Worm (Caenorhabditis elegans) whole organism, young adult: ENCODE results near the gene W10G11.3.

Source experiments
- B0019.2 ChIP-seq: fragments of 200-800 bp; sonication (Bioruptor generic); conservative IDR thresholded peaks from 2 replicates; pipeline ENCODE4 v1.3.6; 2022; ENCODE audit warnings: missing genetic modification reagents, missing genetic modification characterization, missing compliant biosample characterization
- F10E7.11 ChIP-seq: sonication (generic microtip); optimal IDR thresholded peaks from 2 replicates; lab custom pipeline; 2017; ENCODE audit warnings: mild to moderate bottlenecking, missing genetic modification characterization, moderate library complexity, missing compliant biosample characterization
- F33H1.4 ChIP-seq: fragments of 200-800 bp; sonication (Bioruptor generic); IDR thresholded peaks from 2 replicates; pipeline ENCODE4 v1.3.6; 2022; ENCODE audit warnings: missing genetic modification reagents, missing genetic modification characterization, missing compliant biosample characterization
- F49E8.2 ChIP-seq: sonication (generic microtip); optimal IDR thresholded peaks from 3 replicates; lab custom pipeline; 2017; ENCODE audit warnings: missing genetic modification characterization, mild to moderate bottlenecking, missing compliant biosample characterization, antibody characterized with exemption, moderate library complexity; ENCODE audit not compliant: insufficient read depth
- F57A8.1 ChIP-seq: fragments of 200-800 bp; sonication (Bioruptor generic); optimal IDR thresholded peaks from 2 replicates; lab custom pipeline; 2018; ENCODE audit warnings: mild to moderate bottlenecking, missing genetic modification characterization, moderate library complexity, missing compliant biosample characterization
- F57C9.4 ChIP-seq: sonication (generic microtip); optimal IDR thresholded peaks from 2 replicates; lab custom pipeline; 2017; ENCODE audit warnings: mild to moderate bottlenecking, missing genetic modification characterization, missing compliant biosample characterization
- K11D2.4 ChIP-seq: fragments of 200-800 bp; sonication (Bioruptor generic); IDR thresholded peaks from 2 replicates; pipeline ENCODE4 v1.3.6; 2022; ENCODE audit warnings: missing genetic modification reagents, missing genetic modification characterization, missing compliant biosample characterization
- Y67H2A.10 ChIP-seq: fragments of 200-800 bp; sonication (Bioruptor generic); conservative IDR thresholded peaks from 2 replicates; pipeline ENCODE4 v1.3.6; 2022; ENCODE audit warnings: missing genetic modification reagents, missing genetic modification characterization, missing compliant biosample characterization
- Y95B8A.8 ChIP-seq: fragments of 200-800 bp; sonication (Bioruptor generic); IDR thresholded peaks from 2 replicates; pipeline ENCODE4 v1.3.6; 2022; ENCODE audit warnings: missing genetic modification reagents, missing genetic modification characterization, missing compliant biosample characterization
- ccch-3 ChIP-seq: fragments of 200-800 bp; sonication (Bioruptor generic); optimal IDR thresholded peaks from 2 replicates; lab custom pipeline; 2018; ENCODE audit warnings: mild to moderate bottlenecking, missing genetic modification characterization, missing compliant biosample characterization
- cebp-2 ChIP-seq: fragments of 200-800 bp; sonication (Bioruptor generic); IDR thresholded peaks from 2 replicates; pipeline ENCODE4 v1.3.6; 2022; ENCODE audit warnings: missing genetic modification characterization, missing compliant biosample characterization
- ceh-100 ChIP-seq: fragments of 200-800 bp; sonication (Bioruptor generic); IDR thresholded peaks from 2 replicates; pipeline ENCODE4 v1.3.6; 2022; ENCODE audit warnings: missing genetic modification reagents, missing genetic modification characterization, missing compliant biosample characterization
- ceh-27 ChIP-seq: fragments of 200-800 bp; sonication (Bioruptor generic); optimal IDR thresholded peaks from 2 replicates; lab custom pipeline; 2018; ENCODE audit warnings: mild to moderate bottlenecking, missing genetic modification characterization, moderate library complexity, missing compliant biosample characterization
- ceh-40 ChIP-seq: fragments of 200-800 bp; sonication (Bioruptor generic); IDR thresholded peaks from 2 replicates; pipeline ENCODE4 v1.3.6; 2022; ENCODE audit warnings: missing genetic modification characterization, missing compliant biosample characterization
- die-1 ChIP-seq: sonication (generic microtip); optimal IDR thresholded peaks from 2 replicates; lab custom pipeline; 2016; ENCODE audit warnings: missing genotype, mild to moderate bottlenecking, missing genetic modification characterization, missing compliant biosample characterization
- egl-18 ChIP-seq: fragments of 200-800 bp; sonication (Bioruptor generic); IDR thresholded peaks from 2 replicates; pipeline ENCODE4 v1.3.6; 2022; ENCODE audit warnings: missing genetic modification reagents, missing genetic modification characterization, missing compliant biosample characterization
- egrh-3 ChIP-seq: fragments of 200-800 bp; sonication (Bioruptor generic); IDR thresholded peaks from 2 replicates; pipeline ENCODE4 v1.3.6; 2022; ENCODE audit warnings: missing genetic modification reagents, missing genetic modification characterization, missing compliant biosample characterization
- ets-4 ChIP-seq: fragments of 200-800 bp; sonication (Bioruptor generic); optimal IDR thresholded peaks from 2 replicates; lab custom pipeline; 2018; ENCODE audit warnings: mild to moderate bottlenecking, missing genetic modification characterization, missing compliant biosample characterization
- fkh-3 ChIP-seq: sonication (generic microtip); optimal IDR thresholded peaks from 2 replicates; lab custom pipeline; 2016; ENCODE audit warnings: mild to moderate bottlenecking, missing genetic modification characterization, missing compliant biosample characterization
- gei-17 ChIP-seq: fragments of 200-800 bp; sonication (Bioruptor generic); optimal IDR thresholded peaks from 2 replicates; lab custom pipeline; 2018; ENCODE audit warnings: mild to moderate bottlenecking, missing genetic modification characterization, missing compliant biosample characterization
- hmg-1.2 ChIP-seq: fragments of 200-800 bp; sonication (Bioruptor generic); IDR thresholded peaks from 2 replicates; pipeline ENCODE4 v1.3.6; 2022; ENCODE audit warnings: missing genetic modification reagents, missing genetic modification characterization, missing compliant biosample characterization
- lag-1 ChIP-seq: fragments of 200-800 bp; sonication (Bioruptor generic); IDR thresholded peaks from 2 replicates; pipeline ENCODE4 v1.3.6; 2022; ENCODE audit warnings: missing genetic modification reagents, missing genetic modification characterization, missing compliant biosample characterization
- lin-26 ChIP-seq: fragments of 200-800 bp; sonication (Bioruptor generic); IDR thresholded peaks from 2 replicates; pipeline ENCODE4 v1.3.6; 2022; ENCODE audit warnings: missing genetic modification reagents, missing genetic modification characterization, missing compliant biosample characterization
- lin-35 ChIP-seq, 3 experiments: fragments of 150-350 bp in 2 of 3; sonication (generic microtip) in 1 of 3; optimal IDR thresholded peaks; 2 replicates each; lab custom pipeline; 2014 to 2018; ENCODE audit warnings: missing biosample characterization in 3 of 3, missing genetic modification characterization in 3 of 3, missing genetic modification reagents in 3 of 3
- lin-54 ChIP-seq: fragments of 200-800 bp; sonication (Bioruptor generic); optimal IDR thresholded peaks from 2 replicates; lab custom pipeline; 2018; ENCODE audit warnings: mild to moderate bottlenecking, missing genetic modification characterization, missing compliant biosample characterization
- lsl-1 ChIP-seq: fragments of 200-800 bp; sonication (Bioruptor generic); optimal IDR thresholded peaks from 2 replicates; lab custom pipeline; 2018; ENCODE audit warnings: mild to moderate bottlenecking, missing genetic modification characterization, moderate library complexity, missing compliant biosample characterization
- madf-8 ChIP-seq: fragments of 200-800 bp; sonication (Bioruptor generic); conservative IDR thresholded peaks from 2 replicates; pipeline ENCODE4 v1.3.6; 2022; ENCODE audit warnings: missing genetic modification reagents, missing genetic modification characterization, missing compliant biosample characterization
- mcd-1 ChIP-seq: fragments of 200-800 bp; sonication (Bioruptor generic); IDR thresholded peaks from 2 replicates; pipeline ENCODE4 v1.3.6; 2022; ENCODE audit warnings: missing genetic modification reagents, missing genetic modification characterization, missing compliant biosample characterization
- mel-28 ChIP-seq: sonication (generic microtip); optimal IDR thresholded peaks from 2 replicates; lab custom pipeline; 2016; ENCODE audit warnings: borderline replicate concordance, mild to moderate bottlenecking, missing genetic modification characterization, missing compliant biosample characterization
- nfya-1 ChIP-seq: sonication (generic microtip); optimal IDR thresholded peaks from 2 replicates; lab custom pipeline; 2017; ENCODE audit warnings: antibody characterized with exemption, missing compliant biosample characterization, missing genetic modification characterization, borderline replicate concordance; ENCODE audit not compliant: insufficient read depth
- nfya-2 ChIP-seq: fragments of 200-800 bp; sonication (Bioruptor generic); IDR thresholded peaks from 2 replicates; pipeline ENCODE4 v1.3.6; 2022; ENCODE audit warnings: missing genetic modification reagents, missing genetic modification characterization, missing compliant biosample characterization
- nhr-120 ChIP-seq: fragments of 200-800 bp; sonication (Bioruptor generic); IDR thresholded peaks from 2 replicates; pipeline ENCODE4 v1.3.6; 2022; ENCODE audit warnings: missing genetic modification characterization, missing compliant biosample characterization
- nhr-80 ChIP-seq: sonication (generic microtip); optimal IDR thresholded peaks from 2 replicates; lab custom pipeline; 2016; ENCODE audit warnings: missing genetic modification characterization, missing compliant biosample characterization
- nhr-90 ChIP-seq: sonication (generic microtip); optimal IDR thresholded peaks from 2 replicates; lab custom pipeline; 2016; ENCODE audit warnings: missing genotype, mild to moderate bottlenecking, missing genetic modification characterization, missing compliant biosample characterization
- pha-4 ChIP-seq: fragments of 150-350 bp; sonication (generic microtip); optimal IDR thresholded peaks from 2 replicates; lab custom pipeline; 2014; ENCODE audit warnings: missing biosample characterization, missing genetic modification reagents, missing genetic modification characterization
- rec-8 ChIP-seq, 2 experiments: sonication (generic microtip); optimal IDR thresholded peaks; 2 replicates each; lab custom pipeline; 2016; ENCODE audit warnings: mild to moderate bottlenecking in 2 of 2, missing genetic modification characterization in 2 of 2, missing genetic modification reagents in 2 of 2, missing genotype in 2 of 2, missing biosample characterization in 1 of 2, missing compliant biosample characterization in 1 of 2, moderate library complexity in 1 of 2
- sea-2 ChIP-seq: fragments of 200-800 bp; sonication (Bioruptor generic); IDR thresholded peaks from 2 replicates; pipeline ENCODE4 v1.3.6; 2022; ENCODE audit warnings: missing genetic modification characterization, missing compliant biosample characterization
- snpc-1.3 ChIP-seq: sonication (generic microtip); optimal IDR thresholded peaks from 2 replicates; lab custom pipeline; 2017; ENCODE audit warnings: missing genetic modification characterization, mild to moderate bottlenecking, missing compliant biosample characterization, antibody characterized with exemption, moderate library complexity, missing genotype, missing genetic modification reagents; ENCODE audit not compliant: insufficient read depth
- somi-1 ChIP-seq: fragments of 200-800 bp; sonication (Bioruptor generic); optimal IDR thresholded peaks from 2 replicates; lab custom pipeline; 2018; ENCODE audit warnings: mild to moderate bottlenecking, missing genetic modification characterization, missing compliant biosample characterization
- tlf-1 ChIP-seq: fragments of 200-800 bp; sonication (Bioruptor generic); optimal IDR thresholded peaks from 2 replicates; lab custom pipeline; 2018; ENCODE audit warnings: mild to moderate bottlenecking, missing genetic modification characterization, missing compliant biosample characterization
- xnd-1 ChIP-seq: sonication (generic microtip); optimal IDR thresholded peaks from 2 replicates; lab custom pipeline; 2016; ENCODE audit warnings: missing genotype, missing genetic modification reagents, missing genetic modification characterization, missing compliant biosample characterization
- zfh-2 ChIP-seq: fragments of 200-800 bp; sonication (Bioruptor generic); conservative IDR thresholded peaks from 2 replicates; pipeline ENCODE4 v1.3.6; 2022; ENCODE audit warnings: missing genetic modification reagents, missing genetic modification characterization, missing compliant biosample characterization
- ztf-26 ChIP-seq: sonication (generic microtip); optimal IDR thresholded peaks from 2 replicates; lab custom pipeline; 2017; ENCODE audit warnings: missing genetic modification characterization, missing compliant biosample characterization
- ztf-28 ChIP-seq: fragments of 200-800 bp; sonication (Bioruptor generic); IDR thresholded peaks from 2 replicates; pipeline ENCODE4 v1.3.6; 2022; ENCODE audit warnings: missing genetic modification reagents, missing genetic modification characterization, missing compliant biosample characterization
- ztf-3 ChIP-seq: fragments of 200-800 bp; sonication (Bioruptor generic); optimal IDR thresholded peaks from 2 replicates; lab custom pipeline; 2018; ENCODE audit warnings: mild to moderate bottlenecking, missing genetic modification characterization, missing compliant biosample characterization

W10G11.3 gene

DNA sequence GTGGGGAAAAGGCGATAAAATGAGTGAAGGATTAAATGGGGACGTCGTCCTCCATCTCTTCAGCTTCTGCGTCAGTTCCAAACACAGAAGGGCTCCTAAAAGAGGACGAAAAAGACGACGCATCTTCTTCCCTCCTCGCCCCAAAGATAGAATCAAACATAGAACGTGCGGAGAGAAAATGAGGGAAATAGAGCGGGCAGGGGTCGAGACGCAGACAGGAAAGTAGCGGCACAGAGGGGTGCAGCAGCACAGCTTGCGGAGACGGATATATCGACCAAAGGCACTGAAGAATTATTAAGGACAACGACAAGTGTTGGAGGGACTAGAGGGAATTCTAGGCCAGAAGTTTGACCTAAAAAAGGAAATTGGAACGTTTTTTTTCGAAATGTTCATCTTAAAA lies 15.0 kb downstream of the W10G11.3 start:
- TF ChIP-seq egrh-3 (GFP tag; lab: Robert Waterston, UW), result 0 out of 2 replicates have a peak, but pooled peaks have one; percentile 18
- TF ChIP-seq hmg-1.2 (GFP tag; lab: Robert Waterston, UW), result peak; percentile 74; the same call in 1 of the 2 replicates
- TF ChIP-seq ceh-27 (GFP tag; lab: Kevin White, UChicago), result peak; percentile 37
- peak; percentile 54 for TF ChIP-seq mcd-1 (GFP tag; lab: Robert Waterston, UW)
- TF ChIP-seq zfh-2, result peak; percentile 84
- TF ChIP-seq ztf-3 (GFP tag; lab: Kevin White, UChicago), result no peak

DNA sequence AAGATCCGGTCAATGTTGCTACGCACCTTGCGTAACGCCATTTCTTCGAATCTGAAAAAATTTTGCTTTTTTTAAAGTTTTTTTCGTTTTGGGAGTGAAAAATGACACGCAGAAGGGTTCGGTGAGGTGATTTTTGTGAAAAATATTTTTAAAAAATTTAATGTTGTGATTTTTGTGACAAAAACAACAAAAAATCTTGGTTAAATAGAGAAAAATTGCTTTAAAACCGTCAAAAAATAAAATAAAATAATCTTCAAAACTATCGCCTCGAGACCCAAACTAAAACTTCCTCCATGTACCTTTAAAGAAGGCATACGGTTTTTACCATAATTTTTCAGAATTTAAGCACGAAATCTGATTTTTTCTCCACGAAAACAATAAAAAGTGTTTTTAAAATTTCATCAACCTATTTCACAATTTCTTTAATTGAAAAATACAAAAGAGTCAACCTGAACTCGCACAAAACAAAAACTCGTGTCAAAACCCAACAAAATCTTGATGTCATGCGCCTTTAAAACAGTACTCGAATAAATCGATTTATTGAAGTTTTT lies 15.9 kb downstream of the W10G11.3 start, which contains the start of gene apd-3:
Gene apd-3, minus strand, starts transcription at position 51 of the 551 bp plus-strand sequence.
- TF ChIP-seq xnd-1 (tag; lab: Kevin White, UChicago) (peak; percentile 97), F10E7.11 (tag; lab: Kevin White, UChicago) (no peak), lsl-1 (peak; percentile 98), nhr-80 (no peak), lin-54 (GFP tag; lab: Kevin White, UChicago) (peak; percentile 4), F57A8.1 (no peak), ztf-28 (GFP tag; lab: Robert Waterston, UW) (no peak), B0019.2 (GFP tag; lab: Robert Waterston, UW) (no peak), snpc-1.3 (peak; percentile 19), F33H1.4 (GFP tag; lab: Robert Waterston, UW) (peak; percentile 93), sea-2 (GFP tag; lab: Robert Waterston, UW) (no peak), nfya-1 (tag; lab: Kevin White, UChicago) (no peak), ztf-26 (tag; lab: Kevin White, UChicago) (no peak), rec-8 (tag; optimal IDR thresholded peaks at IDR 0.05; lab: Kevin White, UChicago) (no peak), somi-1 (GFP tag; lab: Kevin White, UChicago) (no peak), ztf-3 (GFP tag; lab: Kevin White, UChicago) (no peak), ccch-3 (no peak), lin-35 (GFP tag; optimal IDR thresholded peaks at IDR 0.05; lab: Kevin White, UChicago) (no peak), pha-4 (no peak), hmg-1.2 (GFP tag; lab: Robert Waterston, UW) (no peak), F57C9.4 (tag; lab: Kevin White, UChicago) (no peak), K11D2.4 (GFP tag; lab: Robert Waterston, UW) (no peak), cebp-2 (no peak), lin-26 (GFP tag; lab: Robert Waterston, UW) (no peak), gei-17 (GFP tag; lab: Kevin White, UChicago) (no peak), mel-28 (tag; lab: Kevin White, UChicago) (no peak), ceh-100 (GFP tag; lab: Robert Waterston, UW) (no peak), F49E8.2 (tag; lab: Kevin White, UChicago) (no peak), ceh-40 (GFP tag; lab: Robert Waterston, UW) (no peak), fkh-3 (tag; lab: Kevin White, UChicago) (no peak), nfya-2 (GFP tag; lab: Robert Waterston, UW) (no peak), lag-1 (no peak), tlf-1 (GFP tag; lab: Kevin White, UChicago) (no peak), egl-18 (GFP tag; lab: Robert Waterston, UW) (no peak), Y67H2A.10 (GFP tag; lab: Robert Waterston, UW) (no peak), nhr-120 (GFP tag; lab: Robert Waterston, UW) (no peak), ets-4 (GFP tag; lab: Kevin White, UChicago) (no peak), egrh-3 (GFP tag; lab: Robert Waterston, UW) (no peak), nhr-90 (tag; lab: Kevin White, UChicago) (no peak), madf-8 (GFP tag; lab: Robert Waterston, UW) (peak; percentile 82), Y95B8A.8 (GFP tag; lab: Robert Waterston, UW) (no peak), die-1 (tag; lab: Kevin White, UChicago) (no peak)
